Worm (Caenorhabditis elegans) whole organism, young adult: ENCODE data around the gene glb-22.

Experiments used
- dox-1 ChIP-seq: fragments of 200-800 bp; sonication (Bioruptor generic); IDR thresholded peaks from 2 replicates; pipeline ENCODE4 v1.3.6; 2022; ENCODE audit warnings: missing genetic modification reagents, missing genetic modification characterization, missing compliant biosample characterization
- gei-17 ChIP-seq: fragments of 200-800 bp; sonication (Bioruptor generic); optimal IDR thresholded peaks from 2 replicates; lab custom pipeline; 2018; ENCODE audit warnings: mild to moderate bottlenecking, missing genetic modification characterization, missing compliant biosample characterization
- him-1 ChIP-seq: sonication (generic microtip); optimal IDR thresholded peaks from 2 replicates; lab custom pipeline; 2016; ENCODE audit warnings: missing genotype, missing genetic modification reagents, missing genetic modification characterization, missing compliant biosample characterization
- hmg-20 ChIP-seq: fragments of 200-800 bp; sonication (Bioruptor generic); IDR thresholded peaks from 2 replicates; pipeline ENCODE4 v1.3.6; 2022; ENCODE audit warnings: missing genetic modification reagents, missing genetic modification characterization, missing compliant biosample characterization
- hrde-1 ChIP-seq: sonication (generic microtip); optimal IDR thresholded peaks from 2 replicates; lab custom pipeline; 2016; ENCODE audit warnings: missing genetic modification characterization, mild to moderate bottlenecking, missing compliant biosample characterization, moderate library complexity, missing genotype, missing genetic modification reagents, borderline replicate concordance
- nfya-1 ChIP-seq: sonication (generic microtip); optimal IDR thresholded peaks from 2 replicates; lab custom pipeline; 2017; ENCODE audit warnings: antibody characterized with exemption, missing compliant biosample characterization, missing genetic modification characterization, borderline replicate concordance; ENCODE audit not compliant: insufficient read depth
- pha-4 ChIP-seq: fragments of 150-350 bp; sonication (generic microtip); optimal IDR thresholded peaks from 2 replicates; lab custom pipeline; 2014; ENCODE audit warnings: missing biosample characterization, missing genetic modification reagents, missing genetic modification characterization
- rpc-1 ChIP-seq, 2 experiments: fragments of 150-350 bp in 1 of 2; sonication (generic microtip) in 1 of 2; optimal IDR thresholded peaks; 2 replicates each; lab custom pipeline; 2014 to 2018; ENCODE audit warnings: missing biosample characterization in 1 of 2, missing genetic modification characterization in 1 of 2, missing genetic modification reagents in 1 of 2, missing genotype in 1 of 2
- snpc-1.3 ChIP-seq: sonication (generic microtip); optimal IDR thresholded peaks from 2 replicates; lab custom pipeline; 2017; ENCODE audit warnings: missing genetic modification characterization, mild to moderate bottlenecking, missing compliant biosample characterization, antibody characterized with exemption, moderate library complexity, missing genotype, missing genetic modification reagents; ENCODE audit not compliant: insufficient read depth
- tbx-9 ChIP-seq: sonication (generic microtip); optimal IDR thresholded peaks from 2 replicates; lab custom pipeline; 2016; ENCODE audit warnings: borderline replicate concordance, missing genetic modification characterization, inconsistent platforms, missing compliant biosample characterization
- unc-62 ChIP-seq: fragments of 150-350 bp; optimal IDR thresholded peaks from 2 replicates; lab custom pipeline; 2014; ENCODE audit warnings: missing biosample characterization, missing genetic modification reagents, missing genetic modification characterization
- ztf-26 ChIP-seq: sonication (generic microtip); optimal IDR thresholded peaks from 2 replicates; lab custom pipeline; 2017; ENCODE audit warnings: missing genetic modification characterization, missing compliant biosample characterization

- no peak for TF ChIP-seq ztf-26 (tag; lab: Kevin White, UChicago)
- TF ChIP-seq hrde-1 (tag; lab: Kevin White, UChicago), result no peak
- TF ChIP-seq rpc-1 (optimal IDR thresholded peaks at IDR 0.05; lab: Kevin White, UChicago), result no peak
- TF ChIP-seq rpc-1 (tag; optimal IDR thresholded peaks at IDR 0.05; lab: Kevin White, UChicago), result no peak
- TF ChIP-seq dox-1 (GFP tag; lab: Robert Waterston, UW), result no peak
- TF ChIP-seq unc-62 (GFP tag; lab: Kevin White, UChicago), result no peak
- TF ChIP-seq tbx-9 (tag; lab: Kevin White, UChicago), result no peak
- no peak for TF ChIP-seq snpc-1.3
- no peak for TF ChIP-seq pha-4 (tag; lab: Kevin White, UChicago)
- no peak for TF ChIP-seq gei-17 (GFP tag; lab: Kevin White, UChicago)
- TF ChIP-seq hmg-20 (GFP tag; lab: Robert Waterston, UW), result no peak
- no peak for TF ChIP-seq nfya-1 (tag; lab: Kevin White, UChicago)
- no peak for TF ChIP-seq him-1
Measured at ce11 chrV:14615671-14616070, 15.6 kb downstream of the glb-22 start.
